Fruit fly (Drosophila melanogaster) whole organism, embryonic: ENCODE results near the gene Spase25.

Source experiments
- CG10321 ChIP-seq: fragments of 200-800 bp; sonication (Bioruptor generic); IDR thresholded peaks from 2 replicates; pipeline ENCODE4 v1.3.6; 2022; ENCODE audit warnings: missing biosample characterization, missing genetic modification characterization
- CG10654 ChIP-seq: fragments of 200-800 bp; sonication (Bioruptor generic); optimal IDR thresholded peaks from 2 replicates; lab custom pipeline; 2016; ENCODE audit warnings: missing biosample characterization, missing genetic modification characterization
- CG12659 ChIP-seq: fragments of 200-800 bp; sonication (Bioruptor generic); optimal IDR thresholded peaks from 3 replicates; lab custom pipeline; 2017; ENCODE audit warnings: mild to moderate bottlenecking, missing biosample characterization, missing genetic modification reagents, missing genetic modification characterization
- CG12769 ChIP-seq: fragments of 200-800 bp; sonication (Bioruptor generic); optimal IDR thresholded peaks from 2 replicates; lab custom pipeline; 2019; ENCODE audit warnings: missing biosample characterization, mild to moderate bottlenecking, missing genetic modification characterization, moderate library complexity
- CG13287 ChIP-seq: fragments of 200-800 bp; sonication (Bioruptor generic); IDR thresholded peaks from 2 replicates; pipeline ENCODE4 v1.3.6; 2022; ENCODE audit warnings: missing biosample characterization, missing genetic modification characterization; ENCODE audit not compliant: partially characterized antibody
- CG13775 ChIP-seq: fragments of 200-800 bp; sonication (Bioruptor generic); optimal IDR thresholded peaks from 3 replicates; lab custom pipeline; 2017; ENCODE audit warnings: missing biosample characterization, mild to moderate bottlenecking, missing genetic modification characterization
- CG13894 ChIP-seq: fragments of 200-800 bp; sonication (Bioruptor generic); optimal IDR thresholded peaks from 3 replicates; lab custom pipeline; 2018; ENCODE audit warnings: missing biosample characterization, mild to moderate bottlenecking, missing genetic modification characterization, moderate library complexity
- CG14667 ChIP-seq: fragments of 200-800 bp; sonication (Bioruptor generic); IDR thresholded peaks from 2 replicates; pipeline ENCODE4 v1.3.6; 2022; ENCODE audit warnings: missing biosample characterization, missing genetic modification characterization
- CG17802 ChIP-seq: fragments of 200-800 bp; sonication (Bioruptor generic); optimal IDR thresholded peaks from 2 replicates; lab custom pipeline; 2018; ENCODE audit warnings: missing biosample characterization, mild to moderate bottlenecking, missing genetic modification characterization, moderate library complexity
- CG17829 ChIP-seq: fragments of 200-800 bp; optimal IDR thresholded peaks from 2 replicates; lab custom pipeline; 2019; ENCODE audit warnings: missing biosample characterization, mild to moderate bottlenecking, missing genetic modification characterization, moderate library complexity
- CG1832 ChIP-seq: fragments of 200-800 bp; sonication (Bioruptor generic); optimal IDR thresholded peaks from 2 replicates; lab custom pipeline; 2017; ENCODE audit warnings: missing biosample characterization, mild to moderate bottlenecking, missing genetic modification characterization, inconsistent platforms
- CG2202 ChIP-seq: fragments of 200-800 bp; sonication (Bioruptor generic); optimal IDR thresholded peaks from 2 replicates; lab custom pipeline; 2018; ENCODE audit warnings: missing biosample characterization, mild to moderate bottlenecking, missing genetic modification characterization
- CG2678 ChIP-seq: fragments of 200-800 bp; sonication (Bioruptor generic); optimal IDR thresholded peaks from 3 replicates; lab custom pipeline; 2019; ENCODE audit warnings: missing biosample characterization, mild to moderate bottlenecking, missing genetic modification characterization, moderate library complexity
- CG3163 ChIP-seq: fragments of 200-800 bp; sonication (Bioruptor generic); optimal IDR thresholded peaks from 3 replicates; lab custom pipeline; 2016; ENCODE audit warnings: missing biosample characterization, missing genetic modification characterization
- CG3995 ChIP-seq: fragments of 200-800 bp; sonication (Bioruptor generic); optimal IDR thresholded peaks from 3 replicates; lab custom pipeline; 2016; ENCODE audit warnings: missing biosample characterization, missing genetic modification characterization
- CG42726 ChIP-seq: fragments of 200-800 bp; sonication (Bioruptor generic); IDR thresholded peaks from 2 replicates; pipeline ENCODE4 v1.3.6; 2022; ENCODE audit warnings: missing biosample characterization, missing genetic modification characterization; ENCODE audit not compliant: partially characterized antibody
- CG6683 ChIP-seq: fragments of 200-800 bp; sonication (Bioruptor generic); optimal IDR thresholded peaks from 2 replicates; lab custom pipeline; 2017; ENCODE audit warnings: missing biosample characterization, mild to moderate bottlenecking, missing genetic modification characterization, missing genetic modification reagents
- CG6689 ChIP-seq: fragments of 200-800 bp; sonication (Bioruptor generic); IDR thresholded peaks from 2 replicates; pipeline ENCODE4 v1.3.6; 2022; ENCODE audit warnings: missing biosample characterization, missing genetic modification characterization
- CG6791 ChIP-seq: fragments of 200-800 bp; sonication (Bioruptor generic); IDR thresholded peaks from 3 replicates; pipeline ENCODE4 v1.3.6; 2022; ENCODE audit warnings: missing biosample characterization, missing genetic modification characterization; ENCODE audit not compliant: partially characterized antibody
- CG6854 ChIP-seq: fragments of 200-800 bp; sonication (Bioruptor generic); optimal IDR thresholded peaks from 3 replicates; lab custom pipeline; 2017; ENCODE audit warnings: missing biosample characterization, mild to moderate bottlenecking, missing genetic modification characterization
- CG7372 ChIP-seq: fragments of 200-800 bp; sonication (Bioruptor generic); IDR thresholded peaks from 2 replicates; pipeline ENCODE4 v1.3.6; 2022; ENCODE audit warnings: missing biosample characterization, missing genetic modification characterization
- CG7745 ChIP-seq: fragments of 200-800 bp; sonication (Bioruptor generic); optimal IDR thresholded peaks from 2 replicates; lab custom pipeline; 2018; ENCODE audit warnings: missing biosample characterization, mild to moderate bottlenecking, missing genetic modification characterization, moderate library complexity
- CG9727 ChIP-seq: fragments of 200-800 bp; sonication (Bioruptor generic); optimal IDR thresholded peaks from 3 replicates; lab custom pipeline; 2017; ENCODE audit warnings: missing biosample characterization, mild to moderate bottlenecking, missing genetic modification characterization
- CrebB ChIP-seq: fragments of 200-800 bp; sonication (Bioruptor generic); optimal IDR thresholded peaks from 3 replicates; lab custom pipeline; 2018; ENCODE audit warnings: missing biosample characterization, mild to moderate bottlenecking, missing genetic modification characterization
- Dfd ChIP-seq, 2 experiments: fragments of >200 bp; optimal IDR thresholded peaks; 2 replicates each; lab custom pipeline; 2017; ENCODE audit warnings: missing biosample characterization in 2 of 2, missing genetic modification characterization in 2 of 2
- Ets97D ChIP-seq: fragments of 200-800 bp; sonication (Bioruptor generic); optimal IDR thresholded peaks from 3 replicates; lab custom pipeline; 2016; ENCODE audit warnings: missing biosample characterization, missing genetic modification characterization
- Gug ChIP-seq: fragments of 200-800 bp; sonication (Bioruptor generic); IDR thresholded peaks from 4 replicates; pipeline ENCODE4 v1.3.6; 2022; ENCODE audit warnings: missing biosample characterization, missing genetic modification characterization
- HmgD ChIP-seq: fragments of 200-800 bp; sonication (Bioruptor generic); optimal IDR thresholded peaks from 3 replicates; lab custom pipeline; 2016; ENCODE audit warnings: missing biosample characterization, missing genetic modification characterization
- MBD-R2 ChIP-seq: fragments of 200-800 bp; sonication (Bioruptor generic); IDR thresholded peaks from 2 replicates; pipeline ENCODE4 v1.3.6; 2022; ENCODE audit warnings: missing biosample characterization, missing genetic modification characterization
- NC2α ChIP-seq: fragments of 200-800 bp; sonication (Bioruptor generic); optimal IDR thresholded peaks from 2 replicates; lab custom pipeline; 2016; ENCODE audit warnings: missing biosample characterization, missing genetic modification characterization
- Oli ChIP-seq: fragments of 200-800 bp; sonication (Bioruptor generic); optimal IDR thresholded peaks from 2 replicates; lab custom pipeline; 2018; ENCODE audit warnings: missing biosample characterization, mild to moderate bottlenecking, missing genetic modification characterization, moderate library complexity
- Sin3A ChIP-seq: fragments of >200 bp; optimal IDR thresholded peaks from 2 replicates; lab custom pipeline; 2018
- amos ChIP-seq: fragments of 200-800 bp; sonication (Bioruptor generic); IDR thresholded peaks from 2 replicates; pipeline ENCODE4 v1.3.6; 2022; ENCODE audit warnings: missing biosample characterization, missing genetic modification characterization; ENCODE audit not compliant: partially characterized antibody
- ara ChIP-seq: fragments of 200-800 bp; sonication (Bioruptor generic); IDR thresholded peaks from 2 replicates; pipeline ENCODE4 v1.3.6; 2022; ENCODE audit warnings: missing biosample characterization, missing genetic modification characterization
- az2 ChIP-seq: fragments of 200-800 bp; sonication (Bioruptor generic); optimal IDR thresholded peaks from 3 replicates; lab custom pipeline; 2016; ENCODE audit warnings: missing biosample characterization, missing genetic modification characterization
- br ChIP-seq: fragments of >200 bp; optimal IDR thresholded peaks from 2 replicates; lab custom pipeline; 2017
- cas ChIP-seq: fragments of 200-800 bp; sonication (Bioruptor generic); IDR thresholded peaks from 2 replicates; pipeline ENCODE4 v1.3.6; 2022; ENCODE audit warnings: missing biosample characterization, missing genetic modification characterization
- danr ChIP-seq: fragments of 200-800 bp; sonication (Bioruptor generic); IDR thresholded peaks from 2 replicates; pipeline ENCODE4 v1.3.6; 2022; ENCODE audit warnings: missing biosample characterization, missing genetic modification characterization
- dati ChIP-seq: fragments of 200-800 bp; sonication (Bioruptor generic); IDR thresholded peaks from 2 replicates; pipeline ENCODE4 v1.3.6; 2022; ENCODE audit warnings: missing biosample characterization, missing genetic modification characterization
- dmrt99B ChIP-seq: fragments of 200-800 bp; sonication (Bioruptor generic); optimal IDR thresholded peaks from 2 replicates; lab custom pipeline; 2018; ENCODE audit warnings: missing biosample characterization, mild to moderate bottlenecking, missing genetic modification characterization, moderate library complexity
- ftz-f1 ChIP-seq: fragments of 200-800 bp; sonication (Bioruptor generic); optimal IDR thresholded peaks from 2 replicates; lab custom pipeline; 2016; ENCODE audit warnings: missing biosample characterization, missing genetic modification characterization
- gro ChIP-seq: fragments of 200-800 bp; sonication (Bioruptor generic); optimal IDR thresholded peaks from 2 replicates; lab custom pipeline; 2016; ENCODE audit warnings: missing biosample characterization, missing genetic modification characterization
- hth ChIP-seq: fragments of >200 bp; optimal IDR thresholded peaks from 2 replicates; lab custom pipeline; 2017; ENCODE audit warnings: inconsistent platforms
- knrl ChIP-seq: fragments of 200-800 bp; sonication (Bioruptor generic); IDR thresholded peaks from 3 replicates; pipeline ENCODE4 v1.3.6; 2022; ENCODE audit warnings: missing biosample characterization, missing genetic modification characterization; ENCODE audit not compliant: partially characterized antibody
- lilli ChIP-seq: fragments of 200-800 bp; sonication (Bioruptor generic); optimal IDR thresholded peaks from 3 replicates; lab custom pipeline; 2016; ENCODE audit warnings: missing biosample characterization, missing genetic modification characterization
- lmd ChIP-seq: fragments of 200-800 bp; sonication (Bioruptor generic); IDR thresholded peaks from 2 replicates; pipeline ENCODE4 v1.3.6; 2022; ENCODE audit warnings: missing biosample characterization, missing genetic modification characterization
- otp ChIP-seq: fragments of 200-800 bp; sonication (Bioruptor generic); IDR thresholded peaks from 3 replicates; pipeline ENCODE4, ENCODE4 v1.3.6; 2022; ENCODE audit warnings: missing biosample characterization, missing genetic modification characterization
- tin ChIP-seq: fragments of 200-800 bp; sonication (Bioruptor generic); optimal IDR thresholded peaks from 3 replicates; lab custom pipeline; 2016; ENCODE audit warnings: missing biosample characterization, missing genetic modification characterization
- trem ChIP-seq: fragments of 200-800 bp; optimal IDR thresholded peaks from 3 replicates; lab custom pipeline; 2019; ENCODE audit warnings: missing biosample characterization, mild to moderate bottlenecking, missing genetic modification characterization, moderate library complexity
- vvl ChIP-seq: fragments of 200-800 bp; sonication (Bioruptor generic); IDR thresholded peaks from 2 replicates; pipeline ENCODE4 v1.3.6; 2022; ENCODE audit warnings: missing biosample characterization, missing genetic modification characterization

Gene Spase25

DNA sequence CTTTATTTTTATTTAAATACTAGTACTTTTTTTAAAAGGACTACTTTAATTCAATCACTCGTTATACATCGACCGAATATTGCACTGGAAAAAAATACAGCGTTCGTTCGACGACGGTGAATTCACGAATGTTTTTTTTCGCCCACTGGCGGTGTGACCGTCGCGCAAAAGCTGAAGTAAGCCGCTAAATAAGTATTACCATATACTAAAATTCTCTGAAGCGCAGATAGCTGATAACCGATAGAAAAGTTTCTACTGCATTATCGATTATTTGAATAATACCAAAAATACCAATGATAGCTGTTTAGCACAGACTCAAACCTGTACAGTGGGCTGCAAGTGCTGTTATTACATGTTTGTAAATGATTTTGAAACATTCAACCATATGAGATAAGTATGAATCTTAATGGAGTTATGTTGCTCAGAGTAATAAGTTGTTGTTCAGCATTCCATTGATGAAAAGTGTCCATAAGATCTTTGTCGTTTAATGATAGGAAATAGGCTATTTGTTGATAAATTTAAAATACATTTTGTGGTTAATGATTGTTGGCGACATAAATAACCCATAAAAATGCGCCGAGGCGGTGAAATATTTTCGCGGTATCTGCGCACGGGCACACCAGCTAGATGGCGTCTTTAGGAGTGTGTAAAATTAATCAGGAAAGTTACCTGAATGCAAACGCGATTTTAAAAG, 30.7 kb upstream of the Spase25 start, which contains the start of the genes Evi5 and HP5 (continued):
- TF ChIP-seq cas (GFP tag; lab: Robert Waterston, UW) (peak; percentile 12; the same call in 1 of the 2 replicates), hth (no peak), CG7745 (tag; lab: Kevin White, UChicago) (no peak), CG42726 (GFP tag; lab: Robert Waterston, UW) (0 out of 2 replicates have a peak, but pooled peaks have one; percentile 46), CG7372 (peak; percentile 43; the same call in 1 of the 2 replicates), trem (tag; lab: Kevin White, UChicago) (peak; percentile 20), Dfd (GFP tag; optimal IDR thresholded peaks at IDR 0.05; lab: Kevin White, UChicago) (no peak), ftz-f1 (GFP tag; lab: Kevin White, UChicago) (no peak), CG17802 (tag; lab: Kevin White, UChicago) (no peak), Gug (GFP tag; lab: Robert Waterston, UW) (peak; percentile 82), Ets97D (peak; percentile 74), CG17829 (tag; lab: Kevin White, UChicago) (peak; percentile 57), CG3995 (GFP tag; lab: Kevin White, UChicago) (peak; percentile 21), amos (peak; percentile 64), Oli (peak; percentile 21), CG6689 (GFP tag; lab: Robert Waterston, UW) (peak; percentile 68), CG6683 (GFP tag; lab: Kevin White, UChicago) (no peak), vvl (GFP tag; lab: Robert Waterston, UW) (peak; percentile 29; the same call in 1 of the 2 replicates), CG6791 (GFP tag; lab: Robert Waterston, UW) (peak; percentile 63; the same call in 1 of the 3 replicates), CG13894 (peak; percentile 27), CG2678 (tag; lab: Kevin White, UChicago) (peak; percentile 61), CG13775 (GFP tag; lab: Kevin White, UChicago) (peak; percentile 25), CG3163 (no peak), ara (no peak), br (lab: Kevin White, UChicago) (no peak), MBD-R2 (GFP tag; lab: Robert Waterston, UW) (peak; percentile 6; the same call in 1 of the 2 replicates), CG13287 (GFP tag; lab: Robert Waterston, UW) (peak; percentile 57; the same call in 1 of the 2 replicates), CG1832 (GFP tag; lab: Kevin White, UChicago) (no peak), lilli (peak; percentile 84), danr (peak; percentile 9; the same call in 1 of the 2 replicates), CG6854 (peak; percentile 43), CG10321 (GFP tag; lab: Robert Waterston, UW) (no peak), CrebB (tag; lab: Kevin White, UChicago) (no peak), CG12659 (GFP tag; lab: Kevin White, UChicago) (peak; percentile 73), CG9727 (peak; percentile 49), Sin3A (lab: Kevin White, UChicago) (peak; percentile 80), dmrt99B (tag; lab: Kevin White, UChicago) (peak; percentile 38), dati (GFP tag; lab: Robert Waterston, UW) (no peak), gro (GFP tag; lab: Kevin White, UChicago) (peak; percentile 67), CG2202 (tag; lab: Kevin White, UChicago) (no peak), CG12769 (tag; lab: Kevin White, UChicago) (peak; percentile 44), CG14667 (GFP tag; lab: Robert Waterston, UW) (0 out of 2 replicates have a peak, but pooled peaks have one; percentile 25), az2 (GFP tag; lab: Kevin White, UChicago) (no peak), lmd (GFP tag; lab: Robert Waterston, UW) (peak; percentile 76), otp (GFP tag; lab: Robert Waterston, UW) (0 out of 3 replicates have a peak, but pooled peaks have one; percentile 22), HmgD (GFP tag; lab: Kevin White, UChicago) (peak; percentile 34), CG10654 (GFP tag; lab: Kevin White, UChicago) (peak; percentile 7), NC2α (no peak), knrl (GFP tag; lab: Robert Waterston, UW) (peak; percentile 59), tin (peak; percentile 32)
